Fruit fly (Drosophila melanogaster) whole organism, embryonic: ENCODE measurements around the gene CG10353.
A peak's percentile ranks its signal among the peaks of the same experiment; 100 is the strongest.

Experiments used
- Bgb ChIP-seq: fragments of 200-800 bp; sonication (Bioruptor generic); IDR thresholded peaks from 2 replicates; pipeline ENCODE4 v1.3.6; 2022; ENCODE audit warnings: missing biosample characterization, missing genetic modification characterization; ENCODE audit not compliant: partially characterized antibody
- BtbVII ChIP-seq: fragments of 200-800 bp; sonication (Bioruptor generic); optimal IDR thresholded peaks from 3 replicates; lab custom pipeline; 2017; ENCODE audit warnings: missing biosample characterization, mild to moderate bottlenecking, missing genetic modification characterization
- CG10543 ChIP-seq: fragments of 200-800 bp; sonication (Bioruptor generic); optimal IDR thresholded peaks from 3 replicates; lab custom pipeline; 2017; ENCODE audit warnings: missing biosample characterization, mild to moderate bottlenecking, missing genetic modification characterization, moderate library complexity
- CG12391 ChIP-seq: fragments of 200-800 bp; sonication (Bioruptor generic); optimal IDR thresholded peaks from 3 replicates; lab custom pipeline; 2018; ENCODE audit warnings: missing biosample characterization, mild to moderate bottlenecking, missing genetic modification characterization, moderate library complexity
- CG13624 ChIP-seq: fragments of 200-800 bp; sonication (Bioruptor generic); optimal IDR thresholded peaks from 2 replicates; lab custom pipeline; 2016; ENCODE audit warnings: missing biosample characterization, missing genetic modification characterization
- CG13775 ChIP-seq: fragments of 200-800 bp; sonication (Bioruptor generic); optimal IDR thresholded peaks from 3 replicates; lab custom pipeline; 2017; ENCODE audit warnings: missing biosample characterization, mild to moderate bottlenecking, missing genetic modification characterization
- CG14014 ChIP-seq: fragments of 200-800 bp; sonication (Bioruptor generic); IDR thresholded peaks from 2 replicates; pipeline ENCODE4 v1.3.6; 2022; ENCODE audit warnings: missing biosample characterization, missing genetic modification characterization
- CG15696 ChIP-seq: fragments of 200-800 bp; sonication (Bioruptor generic); optimal IDR thresholded peaks from 2 replicates; lab custom pipeline; 2019; ENCODE audit warnings: missing biosample characterization, mild to moderate bottlenecking, missing genetic modification characterization, moderate library complexity
- CG17328 ChIP-seq: fragments of 200-800 bp; sonication (Bioruptor generic); IDR thresholded peaks from 2 replicates; pipeline ENCODE4 v1.3.6; 2022; ENCODE audit warnings: missing biosample characterization, missing genetic modification characterization
- CG17385 ChIP-seq: fragments of 200-800 bp; sonication (Bioruptor generic); optimal IDR thresholded peaks from 3 replicates; lab custom pipeline; 2018; ENCODE audit warnings: missing biosample characterization, mild to moderate bottlenecking, missing genetic modification characterization
- CG2889 ChIP-seq: fragments of 200-800 bp; sonication (Bioruptor generic); IDR thresholded peaks from 3 replicates; pipeline ENCODE4 v1.3.6; 2022; ENCODE audit warnings: missing biosample characterization, missing genetic modification characterization
- CG4282 ChIP-seq: fragments of 200-800 bp; sonication (Bioruptor generic); optimal IDR thresholded peaks from 2 replicates; lab custom pipeline; 2016; ENCODE audit warnings: missing biosample characterization, missing genetic modification characterization
- CG7372 ChIP-seq: fragments of 200-800 bp; sonication (Bioruptor generic); IDR thresholded peaks from 2 replicates; pipeline ENCODE4 v1.3.6; 2022; ENCODE audit warnings: missing biosample characterization, missing genetic modification characterization
- CG8388 ChIP-seq: fragments of 200-800 bp; sonication (Bioruptor generic); optimal IDR thresholded peaks from 2 replicates; lab custom pipeline; 2019; ENCODE audit warnings: missing biosample characterization, mild to moderate bottlenecking, missing genetic modification characterization, moderate library complexity
- CG9437 ChIP-seq: fragments of 200-800 bp; sonication (Bioruptor generic); optimal IDR thresholded peaks from 2 replicates; lab custom pipeline; 2018; ENCODE audit warnings: missing biosample characterization, mild to moderate bottlenecking, missing genetic modification characterization
- Camta ChIP-seq: fragments of 200-800 bp; sonication (Bioruptor generic); optimal IDR thresholded peaks from 2 replicates; lab custom pipeline; 2016; ENCODE audit warnings: missing biosample characterization, missing genetic modification characterization
- CrebB ChIP-seq: fragments of 200-800 bp; sonication (Bioruptor generic); optimal IDR thresholded peaks from 3 replicates; lab custom pipeline; 2018; ENCODE audit warnings: missing biosample characterization, mild to moderate bottlenecking, missing genetic modification characterization
- Dfd ChIP-seq, 2 experiments: fragments of >200 bp; optimal IDR thresholded peaks; 2 replicates each; lab custom pipeline; 2017; ENCODE audit warnings: missing biosample characterization in 2 of 2, missing genetic modification characterization in 2 of 2
- Dll ChIP-seq: fragments of 200-800 bp; sonication (Bioruptor generic); IDR thresholded peaks from 4 replicates; pipeline ENCODE4 v1.3.6; 2022; ENCODE audit warnings: missing biosample characterization, missing genetic modification characterization; ENCODE audit not compliant: partially characterized antibody
- Doc2 ChIP-seq: fragments of 200-800 bp; sonication (Bioruptor generic); IDR thresholded peaks from 2 replicates; pipeline ENCODE4 v1.3.6; 2022; ENCODE audit warnings: missing biosample characterization, missing genetic modification characterization
- Gsc ChIP-seq: fragments of 200-800 bp; sonication (Bioruptor generic); IDR thresholded peaks from 2 replicates; pipeline ENCODE4 v1.3.6; 2022; ENCODE audit warnings: missing biosample characterization, missing genetic modification characterization
- Gug ChIP-seq: fragments of 200-800 bp; sonication (Bioruptor generic); IDR thresholded peaks from 4 replicates; pipeline ENCODE4 v1.3.6; 2022; ENCODE audit warnings: missing biosample characterization, missing genetic modification characterization
- Lpt ChIP-seq: fragments of >200 bp; optimal IDR thresholded peaks from 2 replicates; lab custom pipeline; 2018; ENCODE audit warnings: missing biosample characterization, missing genetic modification characterization
- NFAT ChIP-seq: fragments of 200-800 bp; sonication (Bioruptor generic); IDR thresholded peaks from 2 replicates; pipeline ENCODE4 v1.3.6; 2022; ENCODE audit warnings: missing biosample characterization, missing genetic modification characterization
- Ptx1 ChIP-seq: fragments of 200-800 bp; sonication (Bioruptor generic); IDR thresholded peaks from 2 replicates; pipeline ENCODE4 v1.3.6; 2022; ENCODE audit warnings: missing biosample characterization, missing genetic modification characterization
- Sin3A ChIP-seq: fragments of >200 bp; optimal IDR thresholded peaks from 2 replicates; lab custom pipeline; 2018
- Sry-δ ChIP-seq: fragments of 200-800 bp; sonication (Bioruptor generic); optimal IDR thresholded peaks from 2 replicates; lab custom pipeline; 2016; ENCODE audit warnings: missing biosample characterization, missing genetic modification characterization
- Vsx1 ChIP-seq: fragments of 200-800 bp; sonication (Bioruptor generic); optimal IDR thresholded peaks from 2 replicates; lab custom pipeline; 2017; ENCODE audit warnings: missing biosample characterization, mild to moderate bottlenecking, missing genetic modification characterization, missing genetic modification reagents
- abd-A ChIP-seq: fragments of 200-800 bp; sonication (Bioruptor generic); optimal IDR thresholded peaks from 3 replicates; lab custom pipeline; 2019; ENCODE audit warnings: missing biosample characterization, mild to moderate bottlenecking, missing genetic modification characterization, moderate library complexity
- ac ChIP-seq: fragments of 200-800 bp; sonication (Bioruptor generic); optimal IDR thresholded peaks from 3 replicates; lab custom pipeline; 2017; ENCODE audit warnings: missing biosample characterization, mild to moderate bottlenecking, missing genetic modification characterization
- aop ChIP-seq: fragments of 200-800 bp; sonication (Bioruptor generic); IDR thresholded peaks from 2 replicates; pipeline ENCODE4 v1.3.6; 2022; ENCODE audit warnings: missing biosample characterization, missing genetic modification characterization
- ash1 ChIP-seq: fragments of 200-800 bp; sonication (Bioruptor generic); optimal IDR thresholded peaks from 2 replicates; lab custom pipeline; 2018; ENCODE audit warnings: missing biosample characterization, mild to moderate bottlenecking, missing genetic modification characterization
- ato ChIP-seq: fragments of 200-800 bp; sonication (Bioruptor generic); IDR thresholded peaks from 2 replicates; pipeline ENCODE4 v1.3.6; 2022; ENCODE audit warnings: missing biosample characterization, missing genetic modification characterization; ENCODE audit not compliant: partially characterized antibody
- bcd ChIP-seq: fragments of 200-800 bp; sonication (Bioruptor generic); optimal IDR thresholded peaks from 2 replicates; lab custom pipeline; 2017; ENCODE audit warnings: missing biosample characterization, mild to moderate bottlenecking, missing genetic modification characterization
- chinmo ChIP-seq: fragments of 200-800 bp; sonication (Bioruptor generic); IDR thresholded peaks from 4 replicates; pipeline ENCODE4 v1.3.6; 2022; ENCODE audit warnings: missing biosample characterization, missing genetic modification characterization; ENCODE audit not compliant: partially characterized antibody
- gsb-n ChIP-seq: fragments of 200-800 bp; sonication (Bioruptor generic); optimal IDR thresholded peaks from 3 replicates; lab custom pipeline; 2018; ENCODE audit warnings: missing biosample characterization, mild to moderate bottlenecking, missing genetic modification characterization
- hth ChIP-seq: fragments of >200 bp; optimal IDR thresholded peaks from 2 replicates; lab custom pipeline; 2017; ENCODE audit warnings: inconsistent platforms
- luna ChIP-seq: fragments of 200-800 bp; sonication (Bioruptor generic); optimal IDR thresholded peaks from 2 replicates; lab custom pipeline; 2016; ENCODE audit warnings: missing biosample characterization, missing genetic modification characterization
- mam ChIP-seq: fragments of 200-800 bp; sonication (Bioruptor generic); optimal IDR thresholded peaks from 3 replicates; lab custom pipeline; 2016; ENCODE audit warnings: missing biosample characterization, missing genetic modification characterization
- mld ChIP-seq: fragments of 200-800 bp; sonication (Bioruptor generic); IDR thresholded peaks from 3 replicates; pipeline ENCODE4 v1.3.6; 2022; ENCODE audit warnings: missing biosample characterization, missing genetic modification characterization; ENCODE audit not compliant: partially characterized antibody
- nmo ChIP-seq: fragments of 200-800 bp; sonication (Bioruptor generic); optimal IDR thresholded peaks from 2 replicates; lab custom pipeline; 2018; ENCODE audit warnings: missing biosample characterization, mild to moderate bottlenecking, missing genetic modification characterization, moderate library complexity
- odd ChIP-seq: fragments of 200-800 bp; sonication (Bioruptor generic); optimal IDR thresholded peaks from 2 replicates; lab custom pipeline; 2017; ENCODE audit warnings: missing biosample characterization, mild to moderate bottlenecking, missing genetic modification characterization
- peb ChIP-seq: fragments of 200-800 bp; sonication (Bioruptor generic); IDR thresholded peaks from 2 replicates; pipeline ENCODE4 v1.3.6; 2022; ENCODE audit warnings: missing biosample characterization, missing genetic modification characterization
- pita ChIP-seq: fragments of 200-800 bp; sonication (Bioruptor generic); optimal IDR thresholded peaks from 2 replicates; lab custom pipeline; 2017; ENCODE audit warnings: missing biosample characterization, mild to moderate bottlenecking, missing genetic modification characterization
- psq ChIP-seq: fragments of 200-800 bp; sonication (Bioruptor generic); optimal IDR thresholded peaks from 2 replicates; lab custom pipeline; 2017; ENCODE audit warnings: missing biosample characterization, missing genetic modification characterization
- rib ChIP-seq: fragments of 200-800 bp; sonication (Bioruptor generic); IDR thresholded peaks from 2 replicates; pipeline ENCODE4 v1.3.6; 2022; ENCODE audit warnings: missing biosample characterization, missing genetic modification characterization
- sna ChIP-seq: fragments of 200-800 bp; sonication (Bioruptor generic); IDR thresholded peaks from 2 replicates; pipeline ENCODE4 v1.3.6; 2022; ENCODE audit warnings: missing biosample characterization, missing genetic modification characterization; ENCODE audit not compliant: partially characterized antibody
- sr ChIP-seq: fragments of 200-800 bp; sonication (Bioruptor generic); IDR thresholded peaks from 3 replicates; pipeline ENCODE4 v1.3.6; 2022; ENCODE audit warnings: missing biosample characterization, missing genetic modification characterization
- tin ChIP-seq: fragments of 200-800 bp; sonication (Bioruptor generic); optimal IDR thresholded peaks from 3 replicates; lab custom pipeline; 2016; ENCODE audit warnings: missing biosample characterization, missing genetic modification characterization
- tll ChIP-seq, 2 experiments: fragments of 200-800 bp in 1 of 2; fragments of >200 bp in 1 of 2; sonication (Bioruptor generic) in 1 of 2; optimal IDR thresholded peaks; 2 replicates each; lab custom pipeline; 2017 to 2019; ENCODE audit warnings: missing biosample characterization in 2 of 2, missing genetic modification characterization in 2 of 2, mild to moderate bottlenecking in 1 of 2, moderate library complexity in 1 of 2

CG10353 gene

dm6 chrX:11854758-11855465 is 32.0 kb downstream of the CG10353 start, which contains the start of the genes CG10347 and ATP7 (continued):
- TF ChIP-seq aop (GFP tag; lab: Robert Waterston, UW) = no peak
- peak; percentile 13 for TF ChIP-seq CG9437 (GFP tag; lab: Kevin White, UChicago)
- no peak for TF ChIP-seq luna (GFP tag; lab: Kevin White, UChicago)
- TF ChIP-seq Sin3A (lab: Kevin White, UChicago) = peak; percentile 72
- no peak for TF ChIP-seq CG2889
- no peak for TF ChIP-seq bcd
- peak; percentile 27 for TF ChIP-seq CG13624 (GFP tag; lab: Kevin White, UChicago)
- TF ChIP-seq CG4282 = no peak
- peak; percentile 36 for TF ChIP-seq mam (GFP tag; lab: Kevin White, UChicago)
- peak; percentile 25 for TF ChIP-seq tin (GFP tag; lab: Kevin White, UChicago)
- TF ChIP-seq CG15696 (tag; lab: Kevin White, UChicago) = peak; percentile 1
- no peak for TF ChIP-seq pita
- no peak for TF ChIP-seq CG14014 (GFP tag; lab: Robert Waterston, UW)
- TF ChIP-seq sr = no peak
- peak; percentile 13 for TF ChIP-seq CG17385 (GFP tag; lab: Kevin White, UChicago)
- no peak for TF ChIP-seq Lpt (GFP tag; lab: Kevin White, UChicago)
- TF ChIP-seq Doc2 (GFP tag; lab: Robert Waterston, UW) = no peak
- no peak for TF ChIP-seq CG7372 (GFP tag; lab: Robert Waterston, UW)
- no peak for TF ChIP-seq Ptx1 (GFP tag; lab: Robert Waterston, UW)
- TF ChIP-seq CG17328 = no peak
- no peak for TF ChIP-seq abd-A (tag; lab: Kevin White, UChicago)
- peak; percentile 97 for TF ChIP-seq Dll
- peak; percentile 26 for TF ChIP-seq CG13775 (GFP tag; lab: Kevin White, UChicago)
- TF ChIP-seq Bgb (GFP tag; lab: Robert Waterston, UW) = peak; percentile 90
- no peak for TF ChIP-seq CrebB (tag; lab: Kevin White, UChicago)
- TF ChIP-seq Gsc = no peak
- TF ChIP-seq psq (GFP tag; lab: Kevin White, UChicago) = no peak
- peak; percentile 47 for TF ChIP-seq nmo (GFP tag; lab: Kevin White, UChicago)
- no peak for TF ChIP-seq NFAT (GFP tag; lab: Robert Waterston, UW)
- TF ChIP-seq CG8388 (GFP tag; lab: Kevin White, UChicago) = no peak
- TF ChIP-seq CG10543 (GFP tag; lab: Kevin White, UChicago) = peak; percentile 33
- TF ChIP-seq gsb-n = no peak
- TF ChIP-seq peb (GFP tag; lab: Robert Waterston, UW) = no peak
- no peak; the same call in 2 of the 3 replicates for TF ChIP-seq mld (GFP tag; lab: Robert Waterston, UW)
- no peak for TF ChIP-seq ash1
- TF ChIP-seq ac = no peak
- no peak for TF ChIP-seq BtbVII (GFP tag; lab: Kevin White, UChicago)
- TF ChIP-seq Vsx1 = peak; percentile 20
- peak; percentile 59 for TF ChIP-seq CG12391 (tag; lab: Kevin White, UChicago)
- no peak for TF ChIP-seq odd (GFP tag; lab: Kevin White, UChicago)
- TF ChIP-seq sna (GFP tag; lab: Robert Waterston, UW) = peak; percentile 96
- no peak for TF ChIP-seq tll (GFP tag; optimal IDR thresholded peaks at IDR 0.05; lab: Kevin White, UChicago)
- TF ChIP-seq Dfd (GFP tag; optimal IDR thresholded peaks at IDR 0.05; lab: Kevin White, UChicago) = no peak
- no peak for TF ChIP-seq Camta (GFP tag; lab: Kevin White, UChicago)
- peak; percentile 97 for TF ChIP-seq Sry-δ
- TF ChIP-seq ato (GFP tag; lab: Robert Waterston, UW) = no peak; the same call in 1 of the 2 replicates
- TF ChIP-seq rib (GFP tag; lab: Robert Waterston, UW) = no peak
- TF ChIP-seq hth (lab: Kevin White, UChicago) = no peak
- TF ChIP-seq chinmo (GFP tag; lab: Robert Waterston, UW) = peak; percentile 80; the same call in 2 of the 4 replicates
- TF ChIP-seq Gug = peak; percentile 20; the same call in 1 of the 4 replicates
